Fruit fly (Drosophila melanogaster): ENCODE data around the gene AP-1-2beta.

AP-1-2beta gene

dm6 chrX:19711936-19712335 is 18.9 kb upstream of the AP-1-2beta start:
- TF ChIP-seq insv (optimal IDR thresholded peaks at IDR 0.05), result no peak
- TF ChIP-seq Sin3A (optimal IDR thresholded peaks at IDR 0.05), result no peak
- TF ChIP-seq h (optimal IDR thresholded peaks at IDR 0.05), result no peak
- no peak for TF ChIP-seq ttk (optimal IDR thresholded peaks at IDR 0.05)
- TF ChIP-seq Myc (optimal IDR thresholded peaks at IDR 0.05), result no peak
- TF ChIP-seq psq (optimal IDR thresholded peaks at IDR 0.05), result no peak

dm6 chrX:19712898-19713627 is 17.7 kb upstream of the AP-1-2beta start, which contains the start of gene meso18E:
meso18E (minus strand) TSS chrX:19713045.
- TF ChIP-seq Myc (optimal IDR thresholded peaks at IDR 0.05) (no peak), ttk (optimal IDR thresholded peaks at IDR 0.05) (no peak)

- no peak for TF ChIP-seq Myc (optimal IDR thresholded peaks at IDR 0.05)
- no peak for TF ChIP-seq Sin3A (optimal IDR thresholded peaks at IDR 0.05)
- no peak for TF ChIP-seq insv (optimal IDR thresholded peaks at IDR 0.05)
- no peak for TF ChIP-seq psq (optimal IDR thresholded peaks at IDR 0.05)
- TF ChIP-seq h (optimal IDR thresholded peaks at IDR 0.05), result no peak
- TF ChIP-seq ttk (optimal IDR thresholded peaks at IDR 0.05), result no peak
These were observed 16.0 kb upstream of the AP-1-2beta start for dm6 chrX:19714816-19715215.

DNA sequence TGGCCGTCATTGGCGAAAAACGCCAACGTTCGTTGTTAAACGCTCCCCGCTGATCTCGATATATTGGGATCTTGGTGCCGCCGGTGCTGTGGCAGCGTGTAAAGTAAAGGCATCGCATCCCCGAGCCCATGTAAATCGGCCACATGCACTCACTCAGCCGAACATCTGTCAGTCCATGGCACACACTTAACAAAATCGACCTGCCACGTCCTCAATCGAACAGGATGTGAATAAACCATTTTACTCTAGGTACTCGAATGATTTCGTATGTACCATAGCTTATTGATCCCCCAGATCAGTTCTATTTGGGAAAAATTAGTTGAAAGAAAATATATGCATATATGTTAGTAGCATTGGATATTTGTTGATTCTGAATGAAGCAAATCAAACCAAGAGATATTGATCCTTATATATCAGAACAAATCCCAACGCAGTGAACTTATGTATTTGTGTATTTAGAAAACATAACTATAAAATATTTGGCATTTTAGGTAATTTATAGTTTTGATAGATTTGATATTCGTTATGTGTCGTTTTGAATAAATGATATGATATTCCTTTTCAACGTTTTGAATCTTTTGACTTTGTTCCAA is 14.4 kb upstream of the AP-1-2beta start:
- no peak for TF ChIP-seq ttk (optimal IDR thresholded peaks at IDR 0.05)
- TF ChIP-seq Myc (optimal IDR thresholded peaks at IDR 0.05), result no peak
- no peak for TF ChIP-seq Sin3A (optimal IDR thresholded peaks at IDR 0.05)
- no peak for TF ChIP-seq h (optimal IDR thresholded peaks at IDR 0.05)
- no peak for TF ChIP-seq insv (optimal IDR thresholded peaks at IDR 0.05)
- TF ChIP-seq psq (optimal IDR thresholded peaks at IDR 0.05), result no peak

dm6 chrX:19717041-19717440 is 13.8 kb upstream of the AP-1-2beta start:
- TF ChIP-seq Sin3A (optimal IDR thresholded peaks at IDR 0.05) (no peak), ttk (optimal IDR thresholded peaks at IDR 0.05) (no peak), h (optimal IDR thresholded peaks at IDR 0.05) (no peak), Myc (optimal IDR thresholded peaks at IDR 0.05) (no peak), psq (optimal IDR thresholded peaks at IDR 0.05) (no peak), insv (optimal IDR thresholded peaks at IDR 0.05) (no peak)

dm6 chrX:19717988-19718973 is 12.5 kb upstream of the AP-1-2beta start, which contains the start of gene CG12531:
CG12531 (plus strand) TSS chrX:19718923.
- TF ChIP-seq psq (optimal IDR thresholded peaks at IDR 0.05), result no peak
- TF ChIP-seq insv (optimal IDR thresholded peaks at IDR 0.05), result no peak
- no peak for TF ChIP-seq Sin3A (optimal IDR thresholded peaks at IDR 0.05)
- TF ChIP-seq Myc (optimal IDR thresholded peaks at IDR 0.05), result no peak
- no peak for TF ChIP-seq h (optimal IDR thresholded peaks at IDR 0.05)
- no peak for TF ChIP-seq ttk (optimal IDR thresholded peaks at IDR 0.05)

DNA sequence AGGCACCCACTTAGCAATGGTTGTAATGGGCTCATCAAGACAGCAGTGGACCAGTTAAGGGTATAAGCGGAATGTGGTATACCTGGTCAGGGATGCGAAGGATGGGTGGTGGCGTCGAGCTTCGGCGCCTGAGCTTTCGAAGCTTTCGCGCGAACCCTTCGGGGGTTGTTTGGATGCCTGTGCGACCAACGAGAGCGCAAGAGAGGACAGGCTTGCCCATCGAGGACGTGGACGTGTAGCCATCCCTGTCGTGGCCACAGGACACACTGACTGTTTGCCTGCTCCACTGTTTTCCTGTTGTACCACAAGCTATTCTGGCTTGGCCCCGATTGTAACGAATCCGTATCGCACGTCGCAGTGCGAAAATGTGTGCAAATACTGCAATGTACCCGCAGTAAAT is 4.5 kb downstream of the AP-1-2beta start, which contains the start of gene CG14234:
CG14234 (plus strand) TSS at position 301 of the 400 bp plus-strand sequence.
- TF ChIP-seq Myc (optimal IDR thresholded peaks at IDR 0.05), result no peak
- no peak for TF ChIP-seq h (optimal IDR thresholded peaks at IDR 0.05)
- TF ChIP-seq psq (optimal IDR thresholded peaks at IDR 0.05), result no peak
- no peak for TF ChIP-seq ttk (optimal IDR thresholded peaks at IDR 0.05)
- TF ChIP-seq Sin3A (optimal IDR thresholded peaks at IDR 0.05), result no peak
- TF ChIP-seq insv (optimal IDR thresholded peaks at IDR 0.05), result no peak

- TF ChIP-seq psq (optimal IDR thresholded peaks at IDR 0.05) (no peak), Sin3A (optimal IDR thresholded peaks at IDR 0.05) (no peak)
These were observed 7.1 kb downstream of the AP-1-2beta start for dm6 chrX:19737872-19738271.

dm6 chrX:19744003-19744488 is 13.2 kb downstream of the AP-1-2beta start, which contains the start of the genes CG18809, COX6B, CG33932 and Rpp20:
CG18809 (minus strand) TSS chrX:19744335.
COX6B (minus strand) TSS chrX:19744335.
CG33932 (plus strand) TSS chrX:19744431.
Rpp20 (plus strand) TSS chrX:19744431.
- no peak for TF ChIP-seq insv (optimal IDR thresholded peaks at IDR 0.05)
- TF ChIP-seq Sin3A (optimal IDR thresholded peaks at IDR 0.05), result no peak
- no peak for TF ChIP-seq Myc (optimal IDR thresholded peaks at IDR 0.05)
- TF ChIP-seq h (optimal IDR thresholded peaks at IDR 0.05), result no peak
- TF ChIP-seq ttk (optimal IDR thresholded peaks at IDR 0.05), result no peak
- TF ChIP-seq psq (optimal IDR thresholded peaks at IDR 0.05), result no peak

DNA sequence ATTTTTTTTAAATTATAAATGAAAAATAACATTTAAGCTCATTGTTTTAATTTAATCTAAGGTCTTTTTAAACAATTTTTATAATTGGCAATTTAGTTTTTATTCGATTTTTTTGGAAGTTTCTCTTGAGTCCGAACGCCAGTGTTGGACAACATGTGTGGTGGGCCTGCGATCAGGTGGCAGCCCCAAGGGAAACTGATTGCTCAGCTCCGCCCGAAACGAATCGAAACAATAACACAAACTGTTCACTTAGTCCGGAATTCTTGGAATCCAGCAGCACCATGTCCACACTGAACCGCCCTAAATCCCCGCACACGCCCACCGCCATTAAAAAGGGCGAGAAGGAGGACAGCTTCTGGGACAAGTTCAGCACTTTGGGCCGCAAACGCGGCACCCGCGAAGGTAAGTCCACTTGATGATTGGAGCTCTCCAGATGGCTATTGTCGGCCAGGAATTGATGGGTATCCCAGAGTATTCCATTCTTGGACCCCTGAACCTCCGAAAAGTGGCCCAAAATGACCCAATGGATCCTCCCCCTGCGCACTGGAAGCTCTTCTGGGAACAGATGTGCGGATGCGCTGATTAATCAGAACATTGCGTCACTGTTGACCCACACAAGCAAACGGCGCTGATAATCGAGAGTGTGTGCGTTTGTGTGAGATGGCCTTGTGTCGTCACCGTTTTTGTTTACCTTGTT is 15.3 kb downstream of the AP-1-2beta start, which contains the start of gene parvin:
parvin (plus strand) TSS at position 134 of the 697 bp plus-strand sequence.
- TF ChIP-seq insv (optimal IDR thresholded peaks at IDR 0.05), result no peak
- no peak for TF ChIP-seq Myc (optimal IDR thresholded peaks at IDR 0.05)
- no peak for TF ChIP-seq ttk (optimal IDR thresholded peaks at IDR 0.05)
- no peak for TF ChIP-seq Sin3A (optimal IDR thresholded peaks at IDR 0.05)
- no peak for TF ChIP-seq h (optimal IDR thresholded peaks at IDR 0.05)
- TF ChIP-seq psq (optimal IDR thresholded peaks at IDR 0.05), result no peak

DNA sequence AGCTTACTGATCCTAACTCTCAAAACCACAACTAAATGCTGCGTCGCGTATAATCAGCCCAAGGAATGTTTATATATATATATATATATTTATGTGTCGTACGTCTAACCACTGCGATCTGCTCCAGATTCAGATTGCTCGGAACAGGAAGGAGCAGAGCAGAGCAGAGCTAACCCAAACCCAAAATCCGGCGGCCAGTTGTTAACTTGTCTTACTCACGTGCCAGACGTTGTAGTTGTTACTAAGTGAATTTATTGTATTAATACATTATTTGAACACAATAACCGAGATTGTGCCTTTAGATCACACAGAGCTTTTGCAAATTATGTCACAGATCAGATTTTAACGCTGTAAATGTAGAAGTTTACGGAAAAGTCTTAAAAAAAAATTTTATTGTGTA is 17.2 kb downstream of the AP-1-2beta start, which contains the start of gene Alr:
Alr (plus strand) TSS at position 301 of the 400 bp plus-strand sequence.
- TF ChIP-seq insv (optimal IDR thresholded peaks at IDR 0.05), result no peak
- no peak for TF ChIP-seq ttk (optimal IDR thresholded peaks at IDR 0.05)
- no peak for TF ChIP-seq Sin3A (optimal IDR thresholded peaks at IDR 0.05)
- no peak for TF ChIP-seq psq (optimal IDR thresholded peaks at IDR 0.05)
- TF ChIP-seq Myc (optimal IDR thresholded peaks at IDR 0.05), result no peak
- no peak for TF ChIP-seq h (optimal IDR thresholded peaks at IDR 0.05)

Measured in Kc167 (cell line).